Fruit fly (Drosophila melanogaster) whole organism, embryonic: ENCODE results near the gene CAH1.

Source experiments
- Atf6 ChIP-seq: fragments of 200-800 bp; sonication (Bioruptor generic); IDR thresholded peaks from 2 replicates; pipeline ENCODE4 v1.3.6; 2022; ENCODE audit warnings: missing biosample characterization, missing genetic modification characterization
- Bgb ChIP-seq: fragments of 200-800 bp; sonication (Bioruptor generic); IDR thresholded peaks from 2 replicates; pipeline ENCODE4 v1.3.6; 2022; ENCODE audit warnings: missing biosample characterization, missing genetic modification characterization; ENCODE audit not compliant: partially characterized antibody
- CG12769 ChIP-seq: fragments of 200-800 bp; sonication (Bioruptor generic); optimal IDR thresholded peaks from 2 replicates; lab custom pipeline; 2019; ENCODE audit warnings: missing biosample characterization, mild to moderate bottlenecking, missing genetic modification characterization, moderate library complexity
- CG14710 ChIP-seq: fragments of 200-800 bp; sonication (Bioruptor generic); optimal IDR thresholded peaks from 3 replicates; lab custom pipeline; 2019; ENCODE audit warnings: missing biosample characterization, mild to moderate bottlenecking, missing genetic modification characterization, moderate library complexity
- CG14860 ChIP-seq: fragments of 200-800 bp; sonication (Bioruptor generic); IDR thresholded peaks from 3 replicates; pipeline ENCODE4 v1.3.6; 2022; ENCODE audit warnings: missing biosample characterization, missing genetic modification characterization; ENCODE audit not compliant: partially characterized antibody
- CG16815 ChIP-seq: fragments of 200-800 bp; sonication (Bioruptor generic); optimal IDR thresholded peaks from 3 replicates; lab custom pipeline; 2017; ENCODE audit warnings: missing biosample characterization, mild to moderate bottlenecking, missing genetic modification characterization
- CG17829 ChIP-seq: fragments of 200-800 bp; optimal IDR thresholded peaks from 2 replicates; lab custom pipeline; 2019; ENCODE audit warnings: missing biosample characterization, mild to moderate bottlenecking, missing genetic modification characterization, moderate library complexity
- CG2199 ChIP-seq: fragments of 200-800 bp; sonication (Bioruptor generic); IDR thresholded peaks from 3 replicates; pipeline ENCODE4 v1.3.6; 2022; ENCODE audit warnings: missing biosample characterization, missing genetic modification characterization
- CG2712 ChIP-seq: fragments of 200-800 bp; optimal IDR thresholded peaks from 3 replicates; lab custom pipeline; 2019; ENCODE audit warnings: missing biosample characterization, mild to moderate bottlenecking, missing genetic modification characterization, moderate library complexity
- CG31388 ChIP-seq: fragments of 200-800 bp; sonication (Bioruptor generic); optimal IDR thresholded peaks from 2 replicates; lab custom pipeline; 2016; ENCODE audit warnings: missing biosample characterization, missing genetic modification characterization
- CG34224 ChIP-seq: fragments of 200-800 bp; sonication (Bioruptor generic); IDR thresholded peaks from 3 replicates; pipeline ENCODE4 v1.3.6; 2022; ENCODE audit warnings: missing biosample characterization, missing genetic modification characterization; ENCODE audit not compliant: partially characterized antibody
- CG34376 ChIP-seq: fragments of 200-800 bp; sonication (Bioruptor generic); optimal IDR thresholded peaks from 2 replicates; lab custom pipeline; 2018; ENCODE audit warnings: missing biosample characterization, mild to moderate bottlenecking, missing genetic modification characterization
- CG34422 ChIP-seq: fragments of 200-800 bp; sonication (Bioruptor generic); IDR thresholded peaks from 3 replicates; pipeline ENCODE4 v1.3.6; 2022; ENCODE audit warnings: missing biosample characterization, missing genetic modification characterization
- CG3847 ChIP-seq: fragments of 200-800 bp; sonication (Bioruptor generic); IDR thresholded peaks from 2 replicates; pipeline ENCODE4 v1.3.6; 2022; ENCODE audit warnings: missing biosample characterization, missing genetic modification characterization
- CG9727 ChIP-seq: fragments of 200-800 bp; sonication (Bioruptor generic); optimal IDR thresholded peaks from 3 replicates; lab custom pipeline; 2017; ENCODE audit warnings: missing biosample characterization, mild to moderate bottlenecking, missing genetic modification characterization
- CTCF ChIP-seq: fragments of 200-800 bp; sonication (Bioruptor generic); optimal IDR thresholded peaks from 2 replicates; lab custom pipeline; 2017; ENCODE audit warnings: missing biosample characterization, mild to moderate bottlenecking, missing genetic modification characterization, moderate library complexity
- Ets65A ChIP-seq: fragments of 200-800 bp; sonication (Bioruptor generic); peaks from one replicate; lab custom pipeline; 2016; ENCODE audit warnings: missing biosample characterization, missing genetic modification characterization
- HmgZ ChIP-seq: fragments of 200-800 bp; sonication (Bioruptor generic); optimal IDR thresholded peaks from 2 replicates; lab custom pipeline; 2018; ENCODE audit warnings: missing biosample characterization, mild to moderate bottlenecking, missing genetic modification characterization
- NC2α ChIP-seq: fragments of 200-800 bp; sonication (Bioruptor generic); optimal IDR thresholded peaks from 2 replicates; lab custom pipeline; 2016; ENCODE audit warnings: missing biosample characterization, missing genetic modification characterization
- Opbp ChIP-seq: fragments of 200-800 bp; sonication (Bioruptor generic); IDR thresholded peaks from 3 replicates; pipeline ENCODE4 v1.3.6; 2022; ENCODE audit warnings: missing biosample characterization, missing genetic modification characterization; ENCODE audit not compliant: partially characterized antibody
- amos ChIP-seq: fragments of 200-800 bp; sonication (Bioruptor generic); IDR thresholded peaks from 2 replicates; pipeline ENCODE4 v1.3.6; 2022; ENCODE audit warnings: missing biosample characterization, missing genetic modification characterization; ENCODE audit not compliant: partially characterized antibody
- cwo ChIP-seq: fragments of 200-800 bp; sonication (Bioruptor generic); optimal IDR thresholded peaks from 3 replicates; lab custom pipeline; 2017; ENCODE audit warnings: missing biosample characterization, missing genetic modification characterization, mild to moderate bottlenecking, moderate library complexity, missing genetic modification reagents
- exex ChIP-seq: fragments of 200-800 bp; sonication (Bioruptor generic); optimal IDR thresholded peaks from 4 replicates; lab custom pipeline; 2018; ENCODE audit warnings: missing biosample characterization, mild to moderate bottlenecking, missing genetic modification characterization, moderate library complexity
- ham ChIP-seq: fragments of 200-800 bp; sonication (Bioruptor generic); IDR thresholded peaks from 2 replicates; pipeline ENCODE4 v1.3.6; 2022; ENCODE audit warnings: missing biosample characterization, missing genetic modification characterization
- knrl ChIP-seq: fragments of 200-800 bp; sonication (Bioruptor generic); IDR thresholded peaks from 3 replicates; pipeline ENCODE4 v1.3.6; 2022; ENCODE audit warnings: missing biosample characterization, missing genetic modification characterization; ENCODE audit not compliant: partially characterized antibody
- mirr ChIP-seq: fragments of 200-800 bp; sonication (Bioruptor generic); optimal IDR thresholded peaks from 3 replicates; lab custom pipeline; 2018; ENCODE audit warnings: missing biosample characterization, mild to moderate bottlenecking, missing genetic modification characterization
- nerfin-1 ChIP-seq: fragments of 200-800 bp; sonication (Bioruptor generic); optimal IDR thresholded peaks from 3 replicates; lab custom pipeline; 2019; ENCODE audit warnings: missing biosample characterization, mild to moderate bottlenecking, missing genetic modification characterization, moderate library complexity
- onecut ChIP-seq: fragments of 200-800 bp; sonication (Bioruptor generic); IDR thresholded peaks from 2 replicates; pipeline ENCODE4 v1.3.6; 2022; ENCODE audit warnings: missing biosample characterization, missing genetic modification characterization
- row ChIP-seq: fragments of 200-800 bp; sonication (Bioruptor generic); IDR thresholded peaks from 3 replicates; pipeline ENCODE4 v1.3.6; 2022; ENCODE audit warnings: missing biosample characterization, missing genetic modification characterization
- sens-2 ChIP-seq: fragments of 200-800 bp; sonication (Bioruptor generic); IDR thresholded peaks from 2 replicates; pipeline ENCODE4 v1.3.6; 2022; ENCODE audit warnings: missing biosample characterization, missing genetic modification characterization
- stwl ChIP-seq: fragments of 200-800 bp; sonication (Bioruptor generic); optimal IDR thresholded peaks from 3 replicates; lab custom pipeline; 2018; ENCODE audit warnings: missing biosample characterization, mild to moderate bottlenecking, missing genetic modification characterization, moderate library complexity
- sug ChIP-seq: fragments of 200-800 bp; optimal IDR thresholded peaks from 2 replicates; lab custom pipeline; 2019; ENCODE audit warnings: missing biosample characterization, mild to moderate bottlenecking, missing genetic modification characterization, moderate library complexity
- trem ChIP-seq: fragments of 200-800 bp; optimal IDR thresholded peaks from 3 replicates; lab custom pipeline; 2019; ENCODE audit warnings: missing biosample characterization, mild to moderate bottlenecking, missing genetic modification characterization, moderate library complexity

Gene CAH1

DNA sequence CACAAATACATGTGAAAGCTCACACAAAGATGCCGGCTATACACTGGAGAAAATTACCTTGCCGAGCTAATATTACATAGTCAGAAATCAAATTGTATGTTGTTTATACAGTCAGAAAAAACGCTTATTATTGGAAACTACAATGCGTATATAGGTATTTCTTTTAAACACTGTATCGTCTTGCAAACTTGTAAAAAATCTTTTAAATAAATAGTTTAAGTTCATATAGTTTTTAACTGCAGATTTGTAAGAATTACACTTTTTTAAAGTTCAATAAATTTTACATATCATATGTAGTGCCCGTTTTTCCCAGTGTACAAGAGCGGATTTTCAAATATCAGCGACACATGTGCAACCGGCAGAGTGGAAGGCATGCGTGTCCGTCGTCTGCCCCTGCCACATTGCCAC is 36.3 kb downstream of the CAH1 start (continued):
- TF ChIP-seq CG31388 (GFP tag; lab: Kevin White, UChicago) (peak; percentile 72), CG16815 (GFP tag; lab: Kevin White, UChicago) (peak; percentile 63), sens-2 (0 out of 2 replicates have a peak, but pooled peaks have one; percentile 39)

dm6 chr2L:13841508-13841907 is 38.1 kb downstream of the CAH1 start, which contains the start of gene CG33307:
Gene CG33307, minus strand, starts transcription at chr2L:13841520.
- TF ChIP-seq CG34376 (GFP tag; lab: Kevin White, UChicago) (peak; percentile 73), CG12769 (tag; lab: Kevin White, UChicago) (peak; percentile 21), sug (tag; lab: Kevin White, UChicago) (peak; percentile 73), CG34224 (GFP tag; lab: Robert Waterston, UW) (no peak), CG3847 (GFP tag; lab: Robert Waterston, UW) (no peak), mirr (GFP tag; lab: Kevin White, UChicago) (peak; percentile 2), cwo (GFP tag; lab: Kevin White, UChicago) (peak; percentile 67), Atf6 (GFP tag; lab: Robert Waterston, UW) (0 out of 2 replicates have a peak, but pooled peaks have one; percentile 12)

dm6 chr2L:13842078-13842477 is 38.7 kb downstream of the CAH1 start:
- 0 out of 2 replicates have a peak, but pooled peaks have one; percentile 17 for TF ChIP-seq Bgb (GFP tag; lab: Robert Waterston, UW)
- TF ChIP-seq CTCF (GFP tag; lab: Kevin White, UChicago) = peak; percentile 86
- TF ChIP-seq trem (tag; lab: Kevin White, UChicago) = peak; percentile 35
- peak; percentile 53; the same call in 1 of the 3 replicates for TF ChIP-seq Opbp (GFP tag; lab: Robert Waterston, UW)
- no peak for TF ChIP-seq row (GFP tag; lab: Robert Waterston, UW)
- TF ChIP-seq HmgZ (tag; lab: Kevin White, UChicago) = no peak
- TF ChIP-seq nerfin-1 = peak; percentile 37
- peak; percentile 26 for TF ChIP-seq CG17829 (tag; lab: Kevin White, UChicago)
- peak; percentile 12 for TF ChIP-seq CG14710 (tag; lab: Kevin White, UChicago)
- TF ChIP-seq amos (GFP tag; lab: Robert Waterston, UW) = peak; percentile 52; the same call in 1 of the 2 replicates
- no peak for TF ChIP-seq onecut (GFP tag; lab: Robert Waterston, UW)
- peak; percentile 59; the same call in 2 of the 3 replicates for TF ChIP-seq knrl (GFP tag; lab: Robert Waterston, UW)
- TF ChIP-seq CG2712 (tag; lab: Kevin White, UChicago) = peak; percentile 20
- TF ChIP-seq stwl = peak; percentile 71
- TF ChIP-seq CG14860 (GFP tag; lab: Robert Waterston, UW) = no peak
- peak; percentile 72; the same call in 2 of the 3 replicates for TF ChIP-seq CG2199
- no peak for TF ChIP-seq ham
- no peak for TF ChIP-seq NC2α

dm6 chr2L:13842572-13842971 is 39.1 kb downstream of the CAH1 start:
- TF ChIP-seq CG34422 (GFP tag; lab: Robert Waterston, UW) (no peak), CG9727 (GFP tag; lab: Kevin White, UChicago) (no peak), Ets65A (GFP tag; lab: Kevin White, UChicago) (no peak), exex (tag; lab: Kevin White, UChicago) (peak; percentile 86), cwo (GFP tag; lab: Kevin White, UChicago) (peak; percentile 45), sug (tag; lab: Kevin White, UChicago) (peak; percentile 75)
